Fruit fly (Drosophila melanogaster) whole organism, pupa: ENCODE data around the gene beat-IIa.

ENCODE experiments used
- D1 ChIP-seq: fragments of 200-800 bp; sonication (Bioruptor generic); optimal IDR thresholded peaks from 2 replicates; lab custom pipeline; 2018; ENCODE audit warnings: missing biosample characterization, mild to moderate bottlenecking, missing genetic modification characterization, moderate library complexity
- Pif1B ChIP-seq: fragments of 200-800 bp; sonication (Bioruptor generic); optimal IDR thresholded peaks from 3 replicates; lab custom pipeline; 2016; ENCODE audit warnings: missing biosample characterization, missing genetic modification characterization

- TF ChIP-seq Pif1B (GFP tag; lab: Kevin White, UChicago) (no peak), D1 (no peak)
Measured at dm6 chr3R:17377503-17377902, 11.6 kb upstream of the beat-IIa start.
